Worm (Caenorhabditis elegans) whole organism, L3 larva: ENCODE measurements around the gene eelo-1.

Experiments
- R02D3.7 ChIP-seq: fragments of 150-350 bp; optimal IDR thresholded peaks from 2 replicates; lab custom pipeline; 2014; ENCODE audit warnings: missing biosample characterization, missing genetic modification characterization
- ama-1 ChIP-seq: fragments of 150-350 bp; optimal IDR thresholded peaks from 2 replicates; lab custom pipeline; 2018
- elt-1 ChIP-seq: fragments of 150-350 bp; optimal IDR thresholded peaks from 2 replicates; lab custom pipeline; 2014; ENCODE audit warnings: missing biosample characterization, missing genetic modification characterization
- lin-15B ChIP-seq: fragments of 150-350 bp; optimal IDR thresholded peaks from 2 replicates; lab custom pipeline; 2014; ENCODE audit warnings: missing biosample characterization, missing genetic modification characterization
- lin-39 ChIP-seq: fragments of 150-350 bp; optimal IDR thresholded peaks from 2 replicates; lab custom pipeline; 2018; ENCODE audit warnings: missing biosample characterization, missing genetic modification reagents, missing genetic modification characterization
- mdl-1 ChIP-seq: fragments of 150-350 bp; optimal IDR thresholded peaks from 2 replicates; lab custom pipeline; 2014; ENCODE audit warnings: missing biosample characterization, missing genetic modification characterization
- nhr-11 ChIP-seq: fragments of 150-350 bp; optimal IDR thresholded peaks from 2 replicates; lab custom pipeline; 2014; ENCODE audit warnings: missing biosample characterization, missing genetic modification characterization
- nhr-23 ChIP-seq: fragments of 150-350 bp; optimal IDR thresholded peaks from 2 replicates; lab custom pipeline; 2014; ENCODE audit warnings: missing biosample characterization, missing genetic modification reagents, missing genetic modification characterization
- nhr-76 ChIP-seq: fragments of 150-350 bp; sonication (generic microtip); optimal IDR thresholded peaks from 5 replicates; lab custom pipeline; 2014; ENCODE audit warnings: missing biosample characterization, missing genetic modification characterization
- nhr-77 ChIP-seq: fragments of 150-350 bp; optimal IDR thresholded peaks from 2 replicates; lab custom pipeline; 2014; ENCODE audit warnings: missing biosample characterization, missing genetic modification characterization
- pha-4 ChIP-seq: fragments of 150-350 bp; optimal IDR thresholded peaks from 2 replicates; lab custom pipeline; 2014; ENCODE audit warnings: missing biosample characterization, missing genetic modification reagents, missing genetic modification characterization
- snpc-4 ChIP-seq: fragments of 150-350 bp; optimal IDR thresholded peaks from 2 replicates; lab custom pipeline; 2014; ENCODE audit warnings: missing biosample characterization, missing genetic modification characterization
- tbx-2 ChIP-seq: sonication (generic microtip); optimal IDR thresholded peaks from 2 replicates; lab custom pipeline; 2016; ENCODE audit warnings: mild to moderate bottlenecking, missing genetic modification characterization, missing compliant biosample characterization
- unc-62 ChIP-seq: fragments of 150-350 bp; sonication (generic microtip); optimal IDR thresholded peaks from 4 replicates; lab custom pipeline; 2014; ENCODE audit warnings: missing biosample characterization, missing genetic modification reagents, missing genetic modification characterization

ce11 chrIII:1604514-1604976, 46.2 kb upstream of the eelo-1 start, which contains the start of gene Y22D7AL.6:
- TF ChIP-seq lin-15B (tag; lab: Kevin White, UChicago) (peak; percentile 2), mdl-1 (tag; lab: Kevin White, UChicago) (no peak), ama-1 (lab: Kevin White, UChicago) (no peak), tbx-2 (tag; lab: Kevin White, UChicago) (no peak), pha-4 (no peak), nhr-11 (no peak), elt-1 (no peak), nhr-23 (tag; lab: Kevin White, UChicago) (peak; percentile 33), nhr-76 (no peak), lin-39 (tag; lab: Kevin White, UChicago) (no peak), R02D3.7 (tag; lab: Kevin White, UChicago) (no peak), unc-62 (GFP tag; lab: Kevin White, UChicago) (no peak), nhr-77 (tag; lab: Kevin White, UChicago) (peak; percentile 8), snpc-4 (tag; lab: Kevin White, UChicago) (no peak)
